Worm (Caenorhabditis elegans): ENCODE results near the gene nstp-4.

DNA sequence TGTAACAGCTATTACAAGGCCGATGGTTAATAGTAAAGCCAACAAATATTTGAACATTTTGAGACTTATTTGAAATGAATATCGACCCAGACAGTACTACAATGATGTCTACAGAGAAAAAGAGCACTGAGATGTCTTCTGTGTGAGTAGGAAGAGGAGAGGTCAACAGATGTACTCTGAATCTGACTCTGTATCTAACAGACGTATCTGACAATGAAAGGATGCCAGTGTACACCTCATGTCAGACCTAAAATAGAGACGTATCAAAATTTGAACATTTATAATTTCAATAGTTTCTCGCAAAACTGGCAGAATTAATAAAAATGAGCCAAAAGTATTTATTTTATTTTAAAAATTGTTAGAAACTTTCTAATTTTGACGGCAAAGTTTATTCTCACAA lies 34.5 kb downstream of the nstp-4 start, which contains the start of gene C24H12.8:
- no peak for TF ChIP-seq ama-1 (optimal IDR thresholded peaks at IDR 0.05)
- no peak for TF ChIP-seq ceh-13 (GFP tag; optimal IDR thresholded peaks at IDR 0.05)
- TF ChIP-seq sea-1 (GFP tag; conservative IDR thresholded peaks at IDR 0.05) = no peak
- no peak for TF ChIP-seq hnd-1 (tag; optimal IDR thresholded peaks at IDR 0.05)
- no peak for TF ChIP-seq B0310.2 (tag; optimal IDR thresholded peaks at IDR 0.05)
- TF ChIP-seq hmbx-1 (tag; optimal IDR thresholded peaks at IDR 0.05) = no peak
- no peak for TF ChIP-seq scrt-1 (GFP tag; IDR thresholded peaks at IDR 0.05)
- no peak for TF ChIP-seq F13C5.2 (tag; optimal IDR thresholded peaks at IDR 0.05)
- TF ChIP-seq tbx-11 (GFP tag; IDR thresholded peaks at IDR 0.05) = no peak
- no peak for TF ChIP-seq pes-1 (GFP tag; IDR thresholded peaks at IDR 0.05)

Measured in whole organism, early embryonic.